Worm (Caenorhabditis elegans) whole organism, L4 larva: ENCODE measurements around the gene hum-5.

Experiments used
- T20F7.1 ChIP-seq: fragments of 200-800 bp; sonication (Bioruptor generic); optimal IDR thresholded peaks from 2 replicates; lab custom pipeline; 2018; ENCODE audit warnings: mild to moderate bottlenecking, missing genetic modification characterization, missing compliant biosample characterization
- Y75B8A.6 ChIP-seq: fragments of 200-800 bp; sonication (Bioruptor generic); IDR thresholded peaks from 2 replicates; pipeline ENCODE4 v1.3.6; 2022; ENCODE audit warnings: missing genetic modification reagents, missing genetic modification characterization, missing compliant biosample characterization
- ZK546.5 ChIP-seq, 2 experiments: sonication (generic microtip); optimal IDR thresholded peaks; 2 replicates each; lab custom pipeline; 2017; ENCODE audit warnings: missing biosample characterization in 2 of 2, missing genetic modification characterization in 2 of 2
- ama-1 ChIP-seq: fragments of 150-350 bp; optimal IDR thresholded peaks from 2 replicates; lab custom pipeline; 2014; ENCODE audit warnings: inconsistent platforms, mixed read lengths
- dpl-1 ChIP-seq: fragments of 150-350 bp; optimal IDR thresholded peaks from 2 replicates; lab custom pipeline; 2014; ENCODE audit warnings: missing biosample characterization, missing genetic modification reagents, missing genetic modification characterization
- lin-13 ChIP-seq: fragments of 150-350 bp; optimal IDR thresholded peaks from 2 replicates; lab custom pipeline; 2014; ENCODE audit warnings: missing biosample characterization, missing genetic modification reagents, missing genetic modification characterization
- lin-39 ChIP-seq: fragments of 150-350 bp; optimal IDR thresholded peaks from 2 replicates; lab custom pipeline; 2014; ENCODE audit warnings: missing biosample characterization, missing genetic modification reagents, missing genetic modification characterization
- lsy-2 ChIP-seq, 2 experiments: fragments of 150-350 bp in 1 of 2; sonication (generic microtip) in 1 of 2; optimal IDR thresholded peaks; 2 replicates each; lab custom pipeline; 2014 to 2017; ENCODE audit warnings: missing biosample characterization in 2 of 2, missing genetic modification characterization in 2 of 2
- nhr-25 ChIP-seq: sonication (generic microtip); optimal IDR thresholded peaks from 2 replicates; lab custom pipeline; 2017; ENCODE audit warnings: missing genetic modification characterization, mild to moderate bottlenecking, missing compliant biosample characterization, antibody characterized with exemption, moderate library complexity, borderline replicate concordance; ENCODE audit not compliant: insufficient read depth
- nhr-41 ChIP-seq: fragments of 200-800 bp; sonication (Bioruptor generic); IDR thresholded peaks from 2 replicates; pipeline ENCODE4 v1.3.6; 2022; ENCODE audit warnings: missing genetic modification reagents, missing genetic modification characterization, missing compliant biosample characterization
- nhr-77 ChIP-seq: fragments of 150-350 bp; optimal IDR thresholded peaks from 2 replicates; lab custom pipeline; 2014; ENCODE audit warnings: missing biosample characterization, missing genetic modification characterization
- pqm-1 ChIP-seq: sonication (generic microtip); optimal IDR thresholded peaks from 2 replicates; lab custom pipeline; 2017; ENCODE audit warnings: missing biosample characterization, missing genetic modification characterization
- unc-130 ChIP-seq: sonication (generic microtip); optimal IDR thresholded peaks from 2 replicates; lab custom pipeline; 2016; ENCODE audit warnings: missing genetic modification reagents, missing genetic modification characterization, missing compliant biosample characterization
- unc-62 ChIP-seq, 3 experiments: fragments of 150-350 bp in 1 of 3; sonication (generic microtip); optimal IDR thresholded peaks in 2 of 3; peaks in 1 of 3; 1 replicate in 1 of 3; 2 replicates in 2 of 3; lab custom pipeline; 2014 to 2017; ENCODE audit warnings: missing biosample characterization in 3 of 3, missing genetic modification characterization in 3 of 3, missing genetic modification reagents in 3 of 3, missing genotype in 1 of 3

ce11 chrIII:4063724-4064123 lies 27.1 kb upstream of the hum-5 start:
- TF ChIP-seq ama-1 (lab: Kevin White, UChicago) (no peak), lin-13 (GFP tag; lab: Kevin White, UChicago) (no peak), ZK546.5 (tag; optimal IDR thresholded peaks at IDR 0.05; lab: Kevin White, UChicago) (no peak), dpl-1 (no peak), Y75B8A.6 (GFP tag; lab: Robert Waterston, UW) (no peak), lsy-2 (tag; optimal IDR thresholded peaks at IDR 0.05; lab: Kevin White, UChicago) (peak; percentile 46 to 48), nhr-25 (tag; lab: Kevin White, UChicago) (no peak), T20F7.1 (GFP tag; lab: Kevin White, UChicago) (no peak), pqm-1 (no peak), unc-130 (GFP tag; lab: Kevin White, UChicago) (no peak), nhr-41 (GFP tag; lab: Robert Waterston, UW) (no peak), nhr-77 (tag; lab: Kevin White, UChicago) (no peak), unc-62 (GFP tag; optimal IDR thresholded peaks at IDR 0.05 in 1 of 2; lab: Kevin White, UChicago) (peak in 1 of 2 experiments; percentile 79), unc-62 (tag; optimal IDR thresholded peaks at IDR 0.05; lab: Kevin White, UChicago) (no peak), lin-39 (tag; lab: Kevin White, UChicago) (no peak)
